Worm (Caenorhabditis elegans) whole organism, L2 larva: Measurements from ENCODE around the gene cutc-1.

Source experiments
- ama-1 ChIP-seq: fragments of 150-350 bp; optimal IDR thresholded peaks from 2 replicates; lab custom pipeline; 2018; ENCODE audit warnings: inconsistent platforms
- blmp-1 ChIP-seq: sonication (generic microtip); optimal IDR thresholded peaks from 2 replicates; lab custom pipeline; 2017; ENCODE audit warnings: missing genetic modification characterization, mild to moderate bottlenecking, missing compliant biosample characterization, antibody characterized with exemption, moderate library complexity; ENCODE audit not compliant: insufficient read depth
- ceh-82 ChIP-seq: fragments of 150-350 bp; optimal IDR thresholded peaks from 2 replicates; lab custom pipeline; 2014; ENCODE audit warnings: missing biosample characterization, missing genetic modification characterization
- elt-3 ChIP-seq: sonication (generic microtip); optimal IDR thresholded peaks from 2 replicates; lab custom pipeline; 2017; ENCODE audit warnings: missing biosample characterization, missing genetic modification characterization
- gmeb-1 ChIP-seq: fragments of 150-350 bp; optimal IDR thresholded peaks from 2 replicates; lab custom pipeline; 2014; ENCODE audit warnings: missing biosample characterization, missing genetic modification characterization
- lin-13 ChIP-seq: fragments of 150-350 bp; optimal IDR thresholded peaks from 2 replicates; lab custom pipeline; 2014; ENCODE audit warnings: missing biosample characterization, missing genetic modification reagents, missing genetic modification characterization
- nhr-23 ChIP-seq: fragments of 150-350 bp; optimal IDR thresholded peaks from 2 replicates; lab custom pipeline; 2014; ENCODE audit warnings: missing biosample characterization, missing genetic modification reagents, missing genetic modification characterization
- nhr-237 ChIP-seq: fragments of 150-350 bp; optimal IDR thresholded peaks from 2 replicates; lab custom pipeline; 2014; ENCODE audit warnings: missing biosample characterization, missing genetic modification characterization
- nhr-77 ChIP-seq: fragments of 150-350 bp; optimal IDR thresholded peaks from 2 replicates; lab custom pipeline; 2014; ENCODE audit warnings: missing biosample characterization, missing genetic modification characterization
- snpc-4 ChIP-seq: fragments of 150-350 bp; optimal IDR thresholded peaks from 2 replicates; lab custom pipeline; 2014; ENCODE audit warnings: missing biosample characterization, missing genetic modification characterization
- zag-1 ChIP-seq: fragments of 150-350 bp; optimal IDR thresholded peaks from 2 replicates; lab custom pipeline; 2014; ENCODE audit warnings: missing biosample characterization, missing genetic modification characterization
- ztf-11 ChIP-seq: sonication (generic microtip); optimal IDR thresholded peaks from 2 replicates; lab custom pipeline; 2017; ENCODE audit warnings: missing biosample characterization, missing genetic modification characterization
- ztf-4 ChIP-seq: fragments of 150-350 bp; optimal IDR thresholded peaks from 2 replicates; lab custom pipeline; 2014; ENCODE audit warnings: missing biosample characterization, missing genetic modification characterization

- no peak for TF ChIP-seq ztf-4 (tag; lab: Kevin White, UChicago)
- TF ChIP-seq zag-1 (tag; lab: Kevin White, UChicago), result no peak
- no peak for TF ChIP-seq ztf-11 (tag; lab: Kevin White, UChicago)
- no peak for TF ChIP-seq blmp-1
- TF ChIP-seq gmeb-1 (tag; lab: Kevin White, UChicago), result no peak
- no peak for TF ChIP-seq elt-3 (tag; lab: Kevin White, UChicago)
- TF ChIP-seq nhr-237 (tag; lab: Kevin White, UChicago), result no peak
- no peak for TF ChIP-seq lin-13 (GFP tag; lab: Kevin White, UChicago)
- no peak for TF ChIP-seq ceh-82
- TF ChIP-seq nhr-77 (tag; lab: Kevin White, UChicago), result no peak
- no peak for TF ChIP-seq snpc-4
- TF ChIP-seq nhr-23 (tag; lab: Kevin White, UChicago), result no peak
- TF ChIP-seq ama-1, result no peak
Measured at ce11 chrIII:8394374-8395302, 8.8 kb downstream of the cutc-1 start, which contains the start of gene ZK353.10.
